Fruit fly (Drosophila melanogaster) whole organism, embryonic: ENCODE measurements around the gene Tango2.
A peak's percentile ranks its signal among the peaks of the same experiment; 100 is the strongest.

Experiments used
- Bdp1 ChIP-seq: fragments of 200-800 bp; sonication (Bioruptor generic); optimal IDR thresholded peaks from 3 replicates; lab custom pipeline; 2016; ENCODE audit warnings: missing biosample characterization, missing genetic modification characterization
- C15 ChIP-seq: fragments of 200-800 bp; sonication (Bioruptor generic); IDR thresholded peaks from 3 replicates; pipeline ENCODE4 v1.3.6; 2022; ENCODE audit warnings: missing biosample characterization, missing genetic modification characterization
- CG10321 ChIP-seq: fragments of 200-800 bp; sonication (Bioruptor generic); IDR thresholded peaks from 2 replicates; pipeline ENCODE4 v1.3.6; 2022; ENCODE audit warnings: missing biosample characterization, missing genetic modification characterization
- CG10565 ChIP-seq: fragments of 200-800 bp; sonication (Bioruptor generic); optimal IDR thresholded peaks from 3 replicates; lab custom pipeline; 2016; ENCODE audit warnings: missing biosample characterization, mild to moderate bottlenecking, missing genetic modification characterization
- CG10959 ChIP-seq: fragments of 200-800 bp; sonication (Bioruptor generic); IDR thresholded peaks from 2 replicates; pipeline ENCODE4 v1.3.6; 2022; ENCODE audit warnings: missing biosample characterization, missing genetic modification characterization
- CG11560 ChIP-seq: fragments of 200-800 bp; sonication (Bioruptor generic); IDR thresholded peaks from 3 replicates; pipeline ENCODE4 v1.3.6; 2022; ENCODE audit warnings: missing biosample characterization, missing genetic modification characterization
- CG12104 ChIP-seq: fragments of 200-800 bp; sonication (Bioruptor generic); optimal IDR thresholded peaks from 3 replicates; lab custom pipeline; 2016; ENCODE audit warnings: missing biosample characterization, missing genetic modification characterization
- CG12299 ChIP-seq: fragments of 200-800 bp; sonication (Bioruptor generic); optimal IDR thresholded peaks from 2 replicates; lab custom pipeline; 2018; ENCODE audit warnings: missing biosample characterization, mild to moderate bottlenecking, missing genetic modification characterization
- CG13894 ChIP-seq: fragments of 200-800 bp; sonication (Bioruptor generic); optimal IDR thresholded peaks from 3 replicates; lab custom pipeline; 2018; ENCODE audit warnings: missing biosample characterization, mild to moderate bottlenecking, missing genetic modification characterization, moderate library complexity
- CG14860 ChIP-seq: fragments of 200-800 bp; sonication (Bioruptor generic); IDR thresholded peaks from 3 replicates; pipeline ENCODE4 v1.3.6; 2022; ENCODE audit warnings: missing biosample characterization, missing genetic modification characterization; ENCODE audit not compliant: partially characterized antibody
- CG15011 ChIP-seq: fragments of 200-800 bp; sonication (Bioruptor generic); optimal IDR thresholded peaks from 3 replicates; lab custom pipeline; 2018; ENCODE audit warnings: missing biosample characterization, mild to moderate bottlenecking, missing genetic modification characterization
- CG17186 ChIP-seq: fragments of 200-800 bp; sonication (Bioruptor generic); optimal IDR thresholded peaks from 3 replicates; lab custom pipeline; 2017; ENCODE audit warnings: missing biosample characterization, missing genetic modification reagents, missing genetic modification characterization
- CG17802 ChIP-seq: fragments of 200-800 bp; sonication (Bioruptor generic); optimal IDR thresholded peaks from 2 replicates; lab custom pipeline; 2018; ENCODE audit warnings: missing biosample characterization, mild to moderate bottlenecking, missing genetic modification characterization, moderate library complexity
- CG1832 ChIP-seq: fragments of 200-800 bp; sonication (Bioruptor generic); optimal IDR thresholded peaks from 2 replicates; lab custom pipeline; 2017; ENCODE audit warnings: missing biosample characterization, mild to moderate bottlenecking, missing genetic modification characterization, inconsistent platforms
- CG18599 ChIP-seq: fragments of 200-800 bp; sonication (Bioruptor generic); optimal IDR thresholded peaks from 3 replicates; lab custom pipeline; 2017; ENCODE audit warnings: missing biosample characterization, missing genetic modification characterization, mild to moderate bottlenecking, moderate library complexity, missing genetic modification reagents
- CG30020 ChIP-seq: fragments of 200-800 bp; optimal IDR thresholded peaks from 2 replicates; lab custom pipeline; 2019; ENCODE audit warnings: missing biosample characterization, mild to moderate bottlenecking, missing genetic modification characterization, moderate library complexity
- CG33557 ChIP-seq: fragments of 200-800 bp; sonication (Bioruptor generic); optimal IDR thresholded peaks from 2 replicates; lab custom pipeline; 2019; ENCODE audit warnings: missing biosample characterization, mild to moderate bottlenecking, missing genetic modification characterization, moderate library complexity
- CG5245 ChIP-seq: fragments of 200-800 bp; sonication (Bioruptor generic); optimal IDR thresholded peaks from 3 replicates; lab custom pipeline; 2016; ENCODE audit warnings: missing biosample characterization, missing genetic modification characterization
- CG5953 ChIP-seq: fragments of 200-800 bp; sonication (Bioruptor generic); IDR thresholded peaks from 2 replicates; pipeline ENCODE4 v1.3.6; 2022; ENCODE audit warnings: missing biosample characterization, missing genetic modification characterization
- CG9817 ChIP-seq: fragments of 200-800 bp; sonication (Bioruptor generic); optimal IDR thresholded peaks from 2 replicates; lab custom pipeline; 2018; ENCODE audit warnings: missing biosample characterization, mild to moderate bottlenecking, missing genetic modification characterization, moderate library complexity
- CG9932 ChIP-seq: fragments of 200-800 bp; sonication (Bioruptor generic); IDR thresholded peaks from 2 replicates; pipeline ENCODE4 v1.3.6; 2022; ENCODE audit warnings: missing biosample characterization, missing genetic modification characterization
- CkIIα-i1 ChIP-seq: fragments of 200-800 bp; sonication (Bioruptor generic); IDR thresholded peaks from 2 replicates; pipeline ENCODE4 v1.3.6; 2022; ENCODE audit warnings: missing biosample characterization, missing genetic modification characterization
- CrebB ChIP-seq: fragments of 200-800 bp; sonication (Bioruptor generic); optimal IDR thresholded peaks from 3 replicates; lab custom pipeline; 2018; ENCODE audit warnings: missing biosample characterization, mild to moderate bottlenecking, missing genetic modification characterization
- Dad ChIP-seq: fragments of 200-800 bp; sonication (Bioruptor generic); optimal IDR thresholded peaks from 3 replicates; lab custom pipeline; 2016; ENCODE audit warnings: missing biosample characterization, missing genetic modification characterization
- Dek ChIP-seq: fragments of 200-800 bp; sonication (Bioruptor generic); optimal IDR thresholded peaks from 3 replicates; lab custom pipeline; 2019; ENCODE audit warnings: missing biosample characterization, mild to moderate bottlenecking, missing genetic modification characterization, moderate library complexity
- Dfd ChIP-seq, 2 experiments: fragments of >200 bp; optimal IDR thresholded peaks; 2 replicates each; lab custom pipeline; 2017; ENCODE audit warnings: missing biosample characterization in 2 of 2, missing genetic modification characterization in 2 of 2
- Ets65A ChIP-seq: fragments of 200-800 bp; sonication (Bioruptor generic); peaks from one replicate; lab custom pipeline; 2016; ENCODE audit warnings: missing biosample characterization, missing genetic modification characterization
- Ets97D ChIP-seq: fragments of 200-800 bp; sonication (Bioruptor generic); optimal IDR thresholded peaks from 3 replicates; lab custom pipeline; 2016; ENCODE audit warnings: missing biosample characterization, missing genetic modification characterization
- Hr39 ChIP-seq: fragments of >200 bp; optimal IDR thresholded peaks from 2 replicates; lab custom pipeline; 2017
- Hr78 ChIP-seq, 2 experiments: fragments of 200-800 bp in 1 of 2; fragments of >200 bp in 1 of 2; sonication (Bioruptor generic) in 1 of 2; optimal IDR thresholded peaks; 2 replicates each; lab custom pipeline; 2017 to 2019; ENCODE audit warnings: missing biosample characterization in 2 of 2, missing genetic modification characterization in 2 of 2, mild to moderate bottlenecking in 1 of 2, moderate library complexity in 1 of 2
- Lpt ChIP-seq: fragments of >200 bp; optimal IDR thresholded peaks from 2 replicates; lab custom pipeline; 2018; ENCODE audit warnings: missing biosample characterization, missing genetic modification characterization
- Six4 ChIP-seq: fragments of 200-800 bp; sonication (Bioruptor generic); optimal IDR thresholded peaks from 2 replicates; lab custom pipeline; 2016; ENCODE audit warnings: missing biosample characterization, missing genetic modification characterization
- Vsx1 ChIP-seq: fragments of 200-800 bp; sonication (Bioruptor generic); optimal IDR thresholded peaks from 2 replicates; lab custom pipeline; 2017; ENCODE audit warnings: missing biosample characterization, mild to moderate bottlenecking, missing genetic modification characterization, missing genetic modification reagents
- ac ChIP-seq: fragments of 200-800 bp; sonication (Bioruptor generic); optimal IDR thresholded peaks from 3 replicates; lab custom pipeline; 2017; ENCODE audit warnings: missing biosample characterization, mild to moderate bottlenecking, missing genetic modification characterization
- aop ChIP-seq: fragments of 200-800 bp; sonication (Bioruptor generic); IDR thresholded peaks from 2 replicates; pipeline ENCODE4 v1.3.6; 2022; ENCODE audit warnings: missing biosample characterization, missing genetic modification characterization
- btn ChIP-seq: fragments of 200-800 bp; sonication (Bioruptor generic); optimal IDR thresholded peaks from 2 replicates; lab custom pipeline; 2016; ENCODE audit warnings: missing biosample characterization, missing genetic modification characterization
- chm ChIP-seq: fragments of 200-800 bp; sonication (Bioruptor generic); IDR thresholded peaks from 2 replicates; pipeline ENCODE4 v1.3.6; 2022; ENCODE audit warnings: missing biosample characterization, missing genetic modification characterization
- ci ChIP-seq: fragments of 200-800 bp; sonication (Bioruptor generic); IDR thresholded peaks from 3 replicates; pipeline ENCODE4 v1.3.6; 2022; ENCODE audit warnings: missing biosample characterization, missing genetic modification characterization
- gt ChIP-seq: fragments of 200-800 bp; sonication (Bioruptor generic); IDR thresholded peaks from 2 replicates; pipeline ENCODE4 v1.3.6; 2022; ENCODE audit warnings: missing biosample characterization, missing genetic modification characterization
- ken ChIP-seq: fragments of 200-800 bp; sonication (Bioruptor generic); IDR thresholded peaks from 3 replicates; pipeline ENCODE4 v1.3.6; 2022; ENCODE audit warnings: missing biosample characterization, missing genetic modification characterization
- mirr ChIP-seq: fragments of 200-800 bp; sonication (Bioruptor generic); optimal IDR thresholded peaks from 3 replicates; lab custom pipeline; 2018; ENCODE audit warnings: missing biosample characterization, mild to moderate bottlenecking, missing genetic modification characterization
- onecut ChIP-seq: fragments of 200-800 bp; sonication (Bioruptor generic); IDR thresholded peaks from 2 replicates; pipeline ENCODE4 v1.3.6; 2022; ENCODE audit warnings: missing biosample characterization, missing genetic modification characterization
- org-1 ChIP-seq: fragments of 200-800 bp; sonication (Bioruptor generic); optimal IDR thresholded peaks from 2 replicates; lab custom pipeline; 2017; ENCODE audit warnings: missing biosample characterization, missing genetic modification characterization
- prd ChIP-seq, 3 experiments: fragments of >200 bp in 2 of 3; fragments of 200-800 bp in 1 of 3; sonication (Bioruptor generic) in 1 of 3; optimal IDR thresholded peaks in 2 of 3; IDR thresholded peaks in 1 of 3; 2 replicates in 2 of 3; 3 replicates in 1 of 3; pipeline versions ENCODE4 v1.3.6 to Lab custom; 2017 to 2022; ENCODE audit warnings: missing biosample characterization in 1 of 3, missing genetic modification characterization in 1 of 3
- psq ChIP-seq: fragments of 200-800 bp; sonication (Bioruptor generic); optimal IDR thresholded peaks from 2 replicates; lab custom pipeline; 2017; ENCODE audit warnings: missing biosample characterization, missing genetic modification characterization
- shn ChIP-seq: fragments of 200-800 bp; sonication (Bioruptor generic); optimal IDR thresholded peaks from 3 replicates; lab custom pipeline; 2016; ENCODE audit warnings: missing biosample characterization, missing genetic modification characterization
- slp2 ChIP-seq: fragments of 200-800 bp; sonication (Bioruptor generic); optimal IDR thresholded peaks from 2 replicates; lab custom pipeline; 2016; ENCODE audit warnings: missing biosample characterization, missing genetic modification characterization
- tap ChIP-seq: fragments of 200-800 bp; optimal IDR thresholded peaks from 3 replicates; lab custom pipeline; 2019; ENCODE audit warnings: missing biosample characterization, mild to moderate bottlenecking, missing genetic modification characterization, moderate library complexity
- tx ChIP-seq: fragments of 200-800 bp; sonication (Bioruptor generic); optimal IDR thresholded peaks from 2 replicates; lab custom pipeline; 2016; ENCODE audit warnings: missing biosample characterization, missing genetic modification characterization
- yki ChIP-seq: fragments of >200 bp; optimal IDR thresholded peaks from 3 replicates; lab custom pipeline; 2018
- z ChIP-seq: fragments of 200-800 bp; sonication (Bioruptor generic); IDR thresholded peaks from 3 replicates; pipeline ENCODE4 v1.3.6; 2022; ENCODE audit warnings: missing biosample characterization, missing genetic modification characterization
- zen ChIP-seq: fragments of 200-800 bp; sonication (Bioruptor generic); optimal IDR thresholded peaks from 3 replicates; lab custom pipeline; 2018; ENCODE audit warnings: missing biosample characterization, mild to moderate bottlenecking, missing genetic modification characterization, moderate library complexity

Tango2 gene

DNA sequence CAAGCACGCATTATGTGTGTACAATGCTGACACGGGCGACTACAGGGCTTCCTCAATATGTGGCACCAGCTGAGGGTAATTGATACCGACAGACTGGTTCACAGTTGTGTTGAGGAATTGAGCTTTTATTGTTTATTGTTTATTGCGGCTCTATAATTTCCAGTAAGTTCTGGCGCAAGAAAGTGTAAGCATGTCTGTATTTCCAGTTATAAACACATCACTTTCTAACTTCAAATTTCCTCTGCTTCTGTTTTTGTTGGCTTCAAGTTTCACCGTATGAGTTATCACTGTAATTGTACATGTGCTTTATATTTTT, 9.7 kb downstream of the Tango2 start (continued):
- TF ChIP-seq CkIIα-i1 (GFP tag; lab: Robert Waterston, UW) = no peak
- TF ChIP-seq CG17802 (tag; lab: Kevin White, UChicago) = peak; percentile 21
- no peak for TF ChIP-seq ac (GFP tag; lab: Kevin White, UChicago)
- no peak for TF ChIP-seq aop (GFP tag; lab: Robert Waterston, UW)
- TF ChIP-seq CG17186 (GFP tag; lab: Kevin White, UChicago) = no peak
- no peak for TF ChIP-seq gt
- TF ChIP-seq CG10565 (GFP tag; lab: Kevin White, UChicago) = no peak
- TF ChIP-seq Ets97D = no peak
- TF ChIP-seq CG15011 = peak; percentile 13
- peak; percentile 73 for TF ChIP-seq tx (GFP tag; lab: Kevin White, UChicago)
- peak; percentile 37 for TF ChIP-seq chm (GFP tag; lab: Robert Waterston, UW)
- TF ChIP-seq ci (GFP tag; lab: Robert Waterston, UW) = peak; percentile 83
- peak; percentile 49 for TF ChIP-seq onecut (GFP tag; lab: Robert Waterston, UW)
- TF ChIP-seq CG10321 (GFP tag; lab: Robert Waterston, UW) = no peak
- TF ChIP-seq Ets65A (GFP tag; lab: Kevin White, UChicago) = peak; percentile 70
- peak; percentile 53 for TF ChIP-seq CG5245 (GFP tag; lab: Kevin White, UChicago)
- TF ChIP-seq zen = peak; percentile 9
- peak; percentile 87 for TF ChIP-seq CG9932 (GFP tag; lab: Robert Waterston, UW)
- TF ChIP-seq Vsx1 = peak; percentile 40
- peak; percentile 44 for TF ChIP-seq CG12299 (tag; lab: Kevin White, UChicago)
- no peak for TF ChIP-seq psq (GFP tag; lab: Kevin White, UChicago)
- TF ChIP-seq CG11560 (tag; lab: Robert Waterston, UW) = 0 out of 3 replicates have a peak, but pooled peaks have one; percentile 36
- peak; percentile 57; the same call in 1 of the 3 replicates for TF ChIP-seq C15 (GFP tag; lab: Robert Waterston, UW)
- TF ChIP-seq CG10959 = no peak
- peak; percentile 59 for TF ChIP-seq CrebB (tag; lab: Kevin White, UChicago)
- TF ChIP-seq Bdp1 = peak; percentile 54
- TF ChIP-seq slp2 = peak; percentile 70
- no peak for TF ChIP-seq Lpt (GFP tag; lab: Kevin White, UChicago)
- peak; percentile 86 for TF ChIP-seq CG9817 (tag; lab: Kevin White, UChicago)
- TF ChIP-seq Dfd (GFP tag; optimal IDR thresholded peaks at IDR 0.05; lab: Kevin White, UChicago) = no peak
- TF ChIP-seq prd (optimal IDR thresholded peaks at IDR 0.05; lab: Kevin White, UChicago) = no peak
- TF ChIP-seq prd (GFP tag; IDR thresholded peaks at IDR 0.05; lab: Robert Waterston, UW) = peak; percentile 82
- TF ChIP-seq yki = no peak
- TF ChIP-seq CG33557 (GFP tag; lab: Kevin White, UChicago) = peak; percentile 52
- TF ChIP-seq z (GFP tag; lab: Robert Waterston, UW) = no peak
- TF ChIP-seq Dad (GFP tag; lab: Kevin White, UChicago) = peak; percentile 66
- peak; percentile 65 for TF ChIP-seq org-1
- TF ChIP-seq CG5953 (GFP tag; lab: Robert Waterston, UW) = 0 out of 2 replicates have a peak, but pooled peaks have one; percentile 19
- TF ChIP-seq Dek (tag; lab: Kevin White, UChicago) = peak; percentile 76
- TF ChIP-seq ken (GFP tag; lab: Robert Waterston, UW) = peak; percentile 71
- TF ChIP-seq CG1832 (GFP tag; lab: Kevin White, UChicago) = no peak
- TF ChIP-seq mirr = peak; percentile 62
- TF ChIP-seq Hr39 (lab: Kevin White, UChicago) = no peak
- peak; percentile 84 for TF ChIP-seq shn
- peak; percentile 49 for TF ChIP-seq Six4 (GFP tag; lab: Kevin White, UChicago)
- peak; percentile 66 for TF ChIP-seq CG12104 (GFP tag; lab: Kevin White, UChicago)
- peak; percentile 49 for TF ChIP-seq CG13894 (tag; lab: Kevin White, UChicago)
- no peak for TF ChIP-seq tap (tag; lab: Kevin White, UChicago)
- TF ChIP-seq btn (GFP tag; lab: Kevin White, UChicago) = no peak
- TF ChIP-seq Hr78 (GFP tag; optimal IDR thresholded peaks at IDR 0.05; lab: Kevin White, UChicago) = peak in 1 of 2 experiments; percentile 57
- TF ChIP-seq CG14860 (GFP tag; lab: Robert Waterston, UW) = no peak
- peak; percentile 89 for TF ChIP-seq CG18599 (GFP tag; lab: Kevin White, UChicago)
- TF ChIP-seq CG30020 (tag; lab: Kevin White, UChicago) = no peak
